Fruit fly (Drosophila melanogaster) whole organism, prepupa: ENCODE measurements around the gene CG13248.

ENCODE experiments used
- Blimp-1 ChIP-seq: fragments of 200-800 bp; sonication (Bioruptor generic); optimal IDR thresholded peaks from 3 replicates; lab custom pipeline; 2017; ENCODE audit warnings: missing biosample characterization, missing genetic modification characterization, mild to moderate bottlenecking, moderate library complexity, missing genetic modification reagents
- CG31627 ChIP-seq: fragments of 200-800 bp; sonication (Bioruptor generic); optimal IDR thresholded peaks from 3 replicates; lab custom pipeline; 2016; ENCODE audit warnings: missing biosample characterization, missing genetic modification characterization
- CG32006 ChIP-seq: fragments of 200-800 bp; sonication (Bioruptor generic); optimal IDR thresholded peaks from 3 replicates; lab custom pipeline; 2017; ENCODE audit warnings: missing biosample characterization, mild to moderate bottlenecking, missing genetic modification characterization
- CG4318 ChIP-seq: fragments of 200-800 bp; sonication (Bioruptor generic); optimal IDR thresholded peaks from 3 replicates; lab custom pipeline; 2017; ENCODE audit warnings: missing biosample characterization, mild to moderate bottlenecking, missing genetic modification characterization
- Eip75B ChIP-seq: fragments of 200-800 bp; sonication (Bioruptor generic); optimal IDR thresholded peaks from 3 replicates; lab custom pipeline; 2016; ENCODE audit warnings: missing biosample characterization, missing genetic modification characterization
- Eip78C ChIP-seq: fragments of 200-800 bp; sonication (Bioruptor generic); peaks from one replicate; lab custom pipeline; 2016; ENCODE audit warnings: missing biosample characterization, missing genetic modification characterization
- Gug ChIP-seq: fragments of 200-800 bp; sonication (Bioruptor generic); IDR thresholded peaks from 2 replicates; pipeline ENCODE4 v1.3.6; 2022; ENCODE audit warnings: missing biosample characterization, missing genetic modification characterization
- Lpt ChIP-seq: fragments of 200-800 bp; sonication (Bioruptor generic); optimal IDR thresholded peaks from 3 replicates; lab custom pipeline; 2016; ENCODE audit warnings: missing biosample characterization, missing genetic modification characterization
- Sox14 ChIP-seq: fragments of 200-800 bp; sonication (Bioruptor generic); optimal IDR thresholded peaks from 3 replicates; lab custom pipeline; 2016; ENCODE audit warnings: missing biosample characterization, missing genetic modification characterization
- Sox15 ChIP-seq: fragments of 200-800 bp; sonication (Bioruptor generic); optimal IDR thresholded peaks from 3 replicates; lab custom pipeline; 2016; ENCODE audit warnings: missing biosample characterization, missing genetic modification characterization
- fd85E ChIP-seq: fragments of 200-800 bp; sonication (Bioruptor generic); optimal IDR thresholded peaks from 3 replicates; lab custom pipeline; 2016; ENCODE audit warnings: missing biosample characterization, missing genetic modification characterization
- pdm3 ChIP-seq: fragments of 200-800 bp; sonication (Bioruptor generic); optimal IDR thresholded peaks from 3 replicates; lab custom pipeline; 2016; ENCODE audit warnings: missing biosample characterization, missing genetic modification characterization
- spab ChIP-seq: fragments of 200-800 bp; sonication (Bioruptor generic); optimal IDR thresholded peaks from 2 replicates; lab custom pipeline; 2017; ENCODE audit warnings: missing biosample characterization, mild to moderate bottlenecking, missing genetic modification characterization, missing genetic modification reagents
- ss ChIP-seq, 2 experiments: fragments of 200-800 bp; sonication (Bioruptor generic); optimal IDR thresholded peaks; 2 replicates in 1 of 2; 3 replicates in 1 of 2; lab custom pipeline; 2017 to 2018; ENCODE audit warnings: mild to moderate bottlenecking in 2 of 2, missing biosample characterization in 2 of 2, missing genetic modification characterization in 2 of 2, moderate library complexity in 1 of 2

DNA sequence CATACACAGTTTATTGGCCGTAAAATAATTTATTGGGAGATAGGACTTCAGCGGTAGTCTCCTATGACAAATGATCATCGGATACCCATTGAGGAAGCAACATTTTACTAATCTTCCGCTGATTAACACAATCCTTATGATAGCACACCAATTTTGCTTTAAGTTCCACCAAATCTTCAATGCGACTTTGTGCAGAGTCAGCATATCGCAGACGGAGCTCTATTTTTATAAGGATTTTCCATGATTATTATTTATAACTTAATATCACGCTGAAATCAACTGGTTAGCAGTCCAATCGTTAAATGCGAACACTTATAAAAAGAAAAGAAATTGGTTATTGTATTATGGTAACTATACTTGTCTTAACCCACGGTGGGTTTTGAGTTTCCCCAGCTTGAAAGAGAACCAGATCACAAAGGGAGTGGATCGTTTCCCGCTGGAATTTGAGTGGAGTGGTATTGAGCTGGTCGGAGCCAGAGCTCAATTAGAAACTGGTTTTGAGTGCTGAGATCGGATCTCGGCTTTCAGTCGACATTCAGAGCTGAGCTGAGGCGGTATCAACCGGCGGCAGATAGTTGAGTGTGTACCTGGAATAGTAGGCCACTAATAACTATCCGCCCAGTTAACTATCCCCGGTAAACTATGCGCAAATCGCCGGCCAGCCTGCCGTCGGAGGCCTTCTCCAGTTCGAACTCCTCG lies 43.5 kb downstream of the CG13248 start, which contains the start of the genes Toll-9 and in:
- TF ChIP-seq CG32006 (GFP tag; lab: Kevin White, UChicago) (no peak), Gug (GFP tag; lab: Robert Waterston, UW) (no peak), pdm3 (GFP tag; lab: Kevin White, UChicago) (no peak), Blimp-1 (GFP tag; lab: Kevin White, UChicago) (no peak), ss (GFP tag; optimal IDR thresholded peaks at IDR 0.05; lab: Kevin White, UChicago) (no peak), fd85E (GFP tag; lab: Kevin White, UChicago) (no peak), Eip78C (no peak), Eip75B (GFP tag; lab: Kevin White, UChicago) (no peak), CG31627 (GFP tag; lab: Kevin White, UChicago) (no peak), CG4318 (GFP tag; lab: Kevin White, UChicago) (no peak), Lpt (GFP tag; lab: Kevin White, UChicago) (no peak), Sox14 (GFP tag; lab: Kevin White, UChicago) (no peak), Sox15 (GFP tag; lab: Kevin White, UChicago) (no peak), spab (GFP tag; lab: Kevin White, UChicago) (no peak)
